Fruit fly (Drosophila melanogaster) whole organism, embryonic: ENCODE data around the gene CG18213.

Experiments
- CG11504 ChIP-seq: fragments of 200-800 bp; sonication (Bioruptor generic); optimal IDR thresholded peaks from 3 replicates; lab custom pipeline; 2019; ENCODE audit warnings: missing biosample characterization, mild to moderate bottlenecking, missing genetic modification characterization, moderate library complexity
- CG12071 ChIP-seq: fragments of 200-800 bp; sonication (Bioruptor generic); optimal IDR thresholded peaks from 3 replicates; lab custom pipeline; 2018; ENCODE audit warnings: missing biosample characterization, mild to moderate bottlenecking, missing genetic modification characterization
- CG12219 ChIP-seq: fragments of 200-800 bp; sonication (Bioruptor generic); optimal IDR thresholded peaks from 3 replicates; lab custom pipeline; 2018; ENCODE audit warnings: missing biosample characterization, mild to moderate bottlenecking, missing genetic modification characterization
- CG15479 ChIP-seq: fragments of 200-800 bp; sonication (Bioruptor generic); optimal IDR thresholded peaks from 3 replicates; lab custom pipeline; 2019; ENCODE audit warnings: missing biosample characterization, mild to moderate bottlenecking, missing genetic modification characterization, moderate library complexity
- CG1647 ChIP-seq: fragments of 200-800 bp; sonication (Bioruptor generic); optimal IDR thresholded peaks from 3 replicates; lab custom pipeline; 2016; ENCODE audit warnings: missing biosample characterization, missing genetic modification characterization
- CG17802 ChIP-seq: fragments of 200-800 bp; sonication (Bioruptor generic); optimal IDR thresholded peaks from 2 replicates; lab custom pipeline; 2018; ENCODE audit warnings: missing biosample characterization, mild to moderate bottlenecking, missing genetic modification characterization, moderate library complexity
- CG2120 ChIP-seq: fragments of 200-800 bp; sonication (Bioruptor generic); optimal IDR thresholded peaks from 3 replicates; lab custom pipeline; 2016; ENCODE audit warnings: missing biosample characterization, missing genetic modification characterization
- CG3065 ChIP-seq: fragments of 200-800 bp; sonication (Bioruptor generic); optimal IDR thresholded peaks from 2 replicates; lab custom pipeline; 2016; ENCODE audit warnings: missing biosample characterization, missing genetic modification characterization
- CG3995 ChIP-seq: fragments of 200-800 bp; sonication (Bioruptor generic); optimal IDR thresholded peaks from 3 replicates; lab custom pipeline; 2016; ENCODE audit warnings: missing biosample characterization, missing genetic modification characterization
- CG6272 ChIP-seq: fragments of 200-800 bp; sonication (Bioruptor generic); IDR thresholded peaks from 2 replicates; pipeline ENCODE4 v1.3.6; 2022; ENCODE audit warnings: missing biosample characterization, missing genetic modification characterization
- CG6654 ChIP-seq: fragments of 200-800 bp; sonication (Bioruptor generic); optimal IDR thresholded peaks from 2 replicates; lab custom pipeline; 2017; ENCODE audit warnings: missing biosample characterization, mild to moderate bottlenecking, missing genetic modification characterization
- CG6683 ChIP-seq: fragments of 200-800 bp; sonication (Bioruptor generic); optimal IDR thresholded peaks from 2 replicates; lab custom pipeline; 2017; ENCODE audit warnings: missing biosample characterization, mild to moderate bottlenecking, missing genetic modification characterization, missing genetic modification reagents
- CG7357 ChIP-seq: fragments of 200-800 bp; sonication (Bioruptor generic); IDR thresholded peaks from 3 replicates; pipeline ENCODE4 v1.3.6; 2022; ENCODE audit warnings: missing biosample characterization, missing genetic modification characterization
- CG9797 ChIP-seq: fragments of 200-800 bp; sonication (Bioruptor generic); optimal IDR thresholded peaks from 3 replicates; lab custom pipeline; 2018; ENCODE audit warnings: missing biosample characterization, mild to moderate bottlenecking, missing genetic modification characterization
- CoRest ChIP-seq: fragments of 200-800 bp; sonication (Bioruptor generic); optimal IDR thresholded peaks from 3 replicates; lab custom pipeline; 2018; ENCODE audit warnings: missing biosample characterization, mild to moderate bottlenecking, missing genetic modification characterization, moderate library complexity
- Doc2 ChIP-seq: fragments of 200-800 bp; sonication (Bioruptor generic); IDR thresholded peaks from 2 replicates; pipeline ENCODE4 v1.3.6; 2022; ENCODE audit warnings: missing biosample characterization, missing genetic modification characterization
- Doc3 ChIP-seq: fragments of 200-800 bp; sonication (Bioruptor generic); IDR thresholded peaks from 3 replicates; pipeline ENCODE4 v1.3.6; 2022; ENCODE audit warnings: missing biosample characterization, missing genetic modification characterization; ENCODE audit not compliant: partially characterized antibody
- Fer3 ChIP-seq: fragments of 200-800 bp; sonication (Bioruptor generic); optimal IDR thresholded peaks from 2 replicates; lab custom pipeline; 2018; ENCODE audit warnings: missing biosample characterization, mild to moderate bottlenecking, missing genetic modification characterization, moderate library complexity
- H2.0 ChIP-seq: fragments of 200-800 bp; sonication (Bioruptor generic); IDR thresholded peaks from 2 replicates; pipeline ENCODE4 v1.3.6; 2022; ENCODE audit warnings: missing biosample characterization, missing genetic modification characterization
- HLH54F ChIP-seq: fragments of 200-800 bp; sonication (Bioruptor generic); optimal IDR thresholded peaks from 3 replicates; lab custom pipeline; 2016; ENCODE audit warnings: missing biosample characterization, missing genetic modification characterization
- Hand ChIP-seq: fragments of 200-800 bp; sonication (Bioruptor generic); optimal IDR thresholded peaks from 2 replicates; lab custom pipeline; 2017; ENCODE audit warnings: mild to moderate bottlenecking, missing biosample characterization, missing genetic modification reagents, missing genetic modification characterization
- Hey ChIP-seq: fragments of 200-800 bp; sonication (Bioruptor generic); optimal IDR thresholded peaks from 3 replicates; lab custom pipeline; 2018; ENCODE audit warnings: missing biosample characterization, mild to moderate bottlenecking, missing genetic modification characterization
- Lim3 ChIP-seq: fragments of 200-800 bp; sonication (Bioruptor generic); IDR thresholded peaks from 2 replicates; pipeline ENCODE4 v1.3.6; 2022; ENCODE audit warnings: missing biosample characterization, missing genetic modification characterization
- Med ChIP-seq: fragments of 200-800 bp; sonication (Bioruptor generic); peaks from one replicate; lab custom pipeline; 2016; ENCODE audit warnings: missing biosample characterization, missing genetic modification characterization, mild to moderate bottlenecking, inconsistent platforms, moderate library complexity
- Meics ChIP-seq: fragments of 200-800 bp; sonication (Bioruptor generic); optimal IDR thresholded peaks from 2 replicates; lab custom pipeline; 2017; ENCODE audit warnings: missing biosample characterization, mild to moderate bottlenecking, missing genetic modification characterization
- Neu2 ChIP-seq: fragments of 200-800 bp; sonication (Bioruptor generic); optimal IDR thresholded peaks from 3 replicates; lab custom pipeline; 2016; ENCODE audit warnings: missing biosample characterization, missing genetic modification characterization, borderline replicate concordance
- Nf-YA ChIP-seq: fragments of 200-800 bp; sonication (Bioruptor generic); IDR thresholded peaks from 2 replicates; pipeline ENCODE4 v1.3.6; 2022; ENCODE audit warnings: missing biosample characterization, missing genetic modification characterization
- Pdp1 ChIP-seq, 2 experiments: fragments of 200-800 bp; sonication (Bioruptor generic); optimal IDR thresholded peaks; 3 replicates each; lab custom pipeline; 2016; ENCODE audit warnings: missing biosample characterization in 2 of 2, missing genetic modification characterization in 2 of 2, mild to moderate bottlenecking in 1 of 2, moderate library complexity in 1 of 2
- Six4 ChIP-seq: fragments of 200-800 bp; sonication (Bioruptor generic); optimal IDR thresholded peaks from 2 replicates; lab custom pipeline; 2016; ENCODE audit warnings: missing biosample characterization, missing genetic modification characterization
- Sry-δ ChIP-seq: fragments of 200-800 bp; sonication (Bioruptor generic); optimal IDR thresholded peaks from 2 replicates; lab custom pipeline; 2016; ENCODE audit warnings: missing biosample characterization, missing genetic modification characterization
- ab ChIP-seq: fragments of 200-800 bp; sonication (Bioruptor generic); optimal IDR thresholded peaks from 2 replicates; lab custom pipeline; 2016; ENCODE audit warnings: missing biosample characterization, missing genetic modification characterization
- ash1 ChIP-seq: fragments of 200-800 bp; sonication (Bioruptor generic); optimal IDR thresholded peaks from 2 replicates; lab custom pipeline; 2018; ENCODE audit warnings: missing biosample characterization, mild to moderate bottlenecking, missing genetic modification characterization
- bab2 ChIP-seq: fragments of 200-800 bp; sonication (Bioruptor generic); optimal IDR thresholded peaks from 2 replicates; lab custom pipeline; 2016; ENCODE audit warnings: missing biosample characterization, missing genetic modification characterization
- btn ChIP-seq: fragments of 200-800 bp; sonication (Bioruptor generic); optimal IDR thresholded peaks from 2 replicates; lab custom pipeline; 2016; ENCODE audit warnings: missing biosample characterization, missing genetic modification characterization
- caup ChIP-seq: fragments of 200-800 bp; sonication (Bioruptor generic); optimal IDR thresholded peaks from 3 replicates; lab custom pipeline; 2017; ENCODE audit warnings: missing biosample characterization, mild to moderate bottlenecking, missing genetic modification characterization, moderate library complexity; ENCODE audit not compliant: severe bottlenecking
- danr ChIP-seq: fragments of 200-800 bp; sonication (Bioruptor generic); IDR thresholded peaks from 2 replicates; pipeline ENCODE4 v1.3.6; 2022; ENCODE audit warnings: missing biosample characterization, missing genetic modification characterization
- emc ChIP-seq: fragments of 200-800 bp; sonication (Bioruptor generic); optimal IDR thresholded peaks from 2 replicates; lab custom pipeline; 2016; ENCODE audit warnings: missing biosample characterization, missing genetic modification characterization
- eyg ChIP-seq: fragments of 200-800 bp; sonication (Bioruptor generic); optimal IDR thresholded peaks from 3 replicates; lab custom pipeline; 2016; ENCODE audit warnings: missing biosample characterization, missing genetic modification characterization
- grn ChIP-seq: fragments of 200-800 bp; sonication (Bioruptor generic); optimal IDR thresholded peaks from 3 replicates; lab custom pipeline; 2017; ENCODE audit warnings: missing biosample characterization, missing genetic modification characterization
- ham ChIP-seq: fragments of 200-800 bp; sonication (Bioruptor generic); IDR thresholded peaks from 2 replicates; pipeline ENCODE4 v1.3.6; 2022; ENCODE audit warnings: missing biosample characterization, missing genetic modification characterization
- ken ChIP-seq: fragments of 200-800 bp; sonication (Bioruptor generic); IDR thresholded peaks from 3 replicates; pipeline ENCODE4 v1.3.6; 2022; ENCODE audit warnings: missing biosample characterization, missing genetic modification characterization
- nau ChIP-seq: fragments of 200-800 bp; sonication (Bioruptor generic); optimal IDR thresholded peaks from 3 replicates; lab custom pipeline; 2017; ENCODE audit warnings: missing biosample characterization, mild to moderate bottlenecking, missing genetic modification characterization, missing genetic modification reagents
- pan ChIP-seq, 4 experiments: fragments of >200 bp in 3 of 4; fragments of 200-800 bp in 1 of 4; sonication (Bioruptor generic) in 1 of 4; optimal IDR thresholded peaks in 3 of 4; IDR thresholded peaks in 1 of 4; 2 replicates each; pipeline versions ENCODE4 v1.3.6 to Lab custom; 2017 to 2022; ENCODE audit warnings: missing biosample characterization in 2 of 4, missing genetic modification characterization in 2 of 4, mixed read lengths in 1 of 4
- peb ChIP-seq: fragments of 200-800 bp; sonication (Bioruptor generic); IDR thresholded peaks from 2 replicates; pipeline ENCODE4 v1.3.6; 2022; ENCODE audit warnings: missing biosample characterization, missing genetic modification characterization
- psq ChIP-seq: fragments of 200-800 bp; sonication (Bioruptor generic); optimal IDR thresholded peaks from 2 replicates; lab custom pipeline; 2017; ENCODE audit warnings: missing biosample characterization, missing genetic modification characterization
- repo ChIP-seq: fragments of 200-800 bp; sonication (Bioruptor generic); optimal IDR thresholded peaks from 2 replicates; lab custom pipeline; 2016; ENCODE audit warnings: missing biosample characterization, missing genetic modification characterization
- tgo ChIP-seq: fragments of 200-800 bp; sonication (Bioruptor generic); IDR thresholded peaks from 3 replicates; pipeline ENCODE4 v1.3.6; 2022; ENCODE audit warnings: missing biosample characterization, missing genetic modification characterization
- wek ChIP-seq: fragments of 200-800 bp; sonication (Bioruptor generic); optimal IDR thresholded peaks from 3 replicates; lab custom pipeline; 2018; ENCODE audit warnings: missing biosample characterization, mild to moderate bottlenecking, missing genetic modification characterization, moderate library complexity
- zfh1 ChIP-seq: fragments of 200-800 bp; sonication (Bioruptor generic); IDR thresholded peaks from 3 replicates; pipeline ENCODE4 v1.3.6; 2022; ENCODE audit warnings: missing biosample characterization, missing genetic modification characterization

CG18213 gene

dm6 chr3R:17056183-17056904 lies 16.3 kb upstream of the CG18213 start (continued):
- no peak for TF ChIP-seq ham (GFP tag; lab: Robert Waterston, UW)
- no peak for TF ChIP-seq HLH54F (GFP tag; lab: Kevin White, UChicago)
- TF ChIP-seq CG6683 (GFP tag; lab: Kevin White, UChicago): no peak
- no peak for TF ChIP-seq CoRest (tag; lab: Kevin White, UChicago)
- no peak for TF ChIP-seq Lim3 (GFP tag; lab: Robert Waterston, UW)
- TF ChIP-seq CG17802 (tag; lab: Kevin White, UChicago): no peak
- no peak for TF ChIP-seq CG1647 (GFP tag; lab: Kevin White, UChicago)
- TF ChIP-seq CG2120: peak; percentile 15
- TF ChIP-seq bab2: no peak
- TF ChIP-seq caup (GFP tag; lab: Kevin White, UChicago): peak; percentile 56
- TF ChIP-seq CG6272 (GFP tag; lab: Robert Waterston, UW): no peak
- TF ChIP-seq Fer3 (tag; lab: Kevin White, UChicago): no peak
- peak in 1 of 2 experiments; percentile 99 for TF ChIP-seq Pdp1 (GFP tag; optimal IDR thresholded peaks at IDR 0.05; lab: Kevin White, UChicago)
- peak; percentile 80 for TF ChIP-seq CG11504 (tag; lab: Kevin White, UChicago)
- TF ChIP-seq Sry-δ: no peak
- no peak for TF ChIP-seq emc (GFP tag; lab: Kevin White, UChicago)
- no peak for TF ChIP-seq CG12071 (GFP tag; lab: Kevin White, UChicago)
- peak; percentile 32 for TF ChIP-seq nau (GFP tag; lab: Kevin White, UChicago)
- TF ChIP-seq Nf-YA (GFP tag; lab: Robert Waterston, UW): no peak
- no peak for TF ChIP-seq danr (GFP tag; lab: Robert Waterston, UW)
- no peak for TF ChIP-seq Six4 (GFP tag; lab: Kevin White, UChicago)
- TF ChIP-seq CG3995 (GFP tag; lab: Kevin White, UChicago): no peak
- 0 out of 3 replicates have a peak, but pooled peaks have one; percentile 26 for TF ChIP-seq Doc3
- no peak for TF ChIP-seq pan (optimal IDR thresholded peaks at IDR 0.05; lab: Kevin White, UChicago)
- peak in 1 of 2 experiments; percentile 6 for TF ChIP-seq pan (GFP tag; optimal IDR thresholded peaks at IDR 0.05 in 1 of 2, IDR thresholded peaks at IDR 0.05 in 1 of 2)
- no peak for TF ChIP-seq CG6654
- TF ChIP-seq Hey (tag; lab: Kevin White, UChicago): peak; percentile 71
- TF ChIP-seq grn: no peak
- no peak for TF ChIP-seq Neu2 (GFP tag; lab: Kevin White, UChicago)
- no peak for TF ChIP-seq CG9797 (GFP tag; lab: Kevin White, UChicago)
- 0 out of 3 replicates have a peak, but pooled peaks have one; percentile 4 for TF ChIP-seq ken (GFP tag; lab: Robert Waterston, UW)
- TF ChIP-seq ab (GFP tag; lab: Kevin White, UChicago): no peak
- TF ChIP-seq eyg (GFP tag; lab: Kevin White, UChicago): no peak
- no peak for TF ChIP-seq CG7357
- no peak for TF ChIP-seq Doc2 (GFP tag; lab: Robert Waterston, UW)
- no peak for TF ChIP-seq tgo (GFP tag; lab: Robert Waterston, UW)
- no peak for TF ChIP-seq wek (GFP tag; lab: Kevin White, UChicago)
- TF ChIP-seq Hand (GFP tag; lab: Kevin White, UChicago): no peak
- TF ChIP-seq zfh1: 0 out of 3 replicates have a peak, but pooled peaks have one; percentile 52
- peak; percentile 45 for TF ChIP-seq CG15479 (GFP tag; lab: Kevin White, UChicago)
- TF ChIP-seq peb (GFP tag; lab: Robert Waterston, UW): no peak
- no peak for TF ChIP-seq repo (GFP tag; lab: Kevin White, UChicago)
- TF ChIP-seq Med (GFP tag; lab: Kevin White, UChicago): peak; percentile 99
- no peak for TF ChIP-seq CG12219 (GFP tag; lab: Kevin White, UChicago)
- TF ChIP-seq psq: no peak
- TF ChIP-seq btn: no peak
- TF ChIP-seq H2.0 (GFP tag; lab: Robert Waterston, UW): no peak
- TF ChIP-seq CG3065 (GFP tag; lab: Kevin White, UChicago): no peak
- no peak for TF ChIP-seq Meics (GFP tag; lab: Kevin White, UChicago)
- peak; percentile 32 for TF ChIP-seq ash1
